Fruit fly (Drosophila melanogaster): ENCODE measurements around the gene Prestin.

The Prestin gene

dm6 chr3L:17937315-17937714 lies 29.7 kb upstream of the Prestin start (continued):
- TF ChIP-seq CG16813 (GFP tag; IDR thresholded peaks at IDR 0.05; ENCODE audit: partially characterized antibody) (no peak), sens-2 (GFP tag; IDR thresholded peaks at IDR 0.05) (0 out of 2 replicates have a peak, but pooled peaks have one; percentile 11), Rfx (GFP tag; IDR thresholded peaks at IDR 0.05) (no peak), tin (GFP tag; optimal IDR thresholded peaks at IDR 0.05) (no peak), CG7372 (GFP tag; IDR thresholded peaks at IDR 0.05) (no peak), bab2 (GFP tag; optimal IDR thresholded peaks at IDR 0.05) (no peak), corto (GFP tag; optimal IDR thresholded peaks at IDR 0.05) (no peak), sd (tag; optimal IDR thresholded peaks at IDR 0.05) (no peak), Chrac-16 (GFP tag; optimal IDR thresholded peaks at IDR 0.05) (no peak), Abd-B (GFP tag; optimal IDR thresholded peaks at IDR 0.05) (no peak), CG17359 (tag; optimal IDR thresholded peaks at IDR 0.05) (no peak), CG17802 (tag; optimal IDR thresholded peaks at IDR 0.05) (peak; percentile 16), CG17912 (GFP tag; optimal IDR thresholded peaks at IDR 0.05) (no peak), CG12299 (tag; optimal IDR thresholded peaks at IDR 0.05) (no peak), CkIIα-i1 (GFP tag; IDR thresholded peaks at IDR 0.05) (no peak), CG12744 (GFP tag; optimal IDR thresholded peaks at IDR 0.05) (no peak), trem (tag; optimal IDR thresholded peaks at IDR 0.05) (peak; percentile 57), CG15601 (tag; optimal IDR thresholded peaks at IDR 0.05) (peak; percentile 69), ara (GFP tag; IDR thresholded peaks at IDR 0.05) (peak; percentile 56; the same call in 1 of the 2 replicates), CG9932 (GFP tag; IDR thresholded peaks at IDR 0.05) (no peak), CG10209 (GFP tag; optimal IDR thresholded peaks at IDR 0.05) (no peak), Hr78 (GFP tag; optimal IDR thresholded peaks at IDR 0.05) (peak in 1 of 2 experiments; percentile 31), Asciz (GFP tag; optimal IDR thresholded peaks at IDR 0.05) (peak; percentile 41), Gsc (GFP tag; IDR thresholded peaks at IDR 0.05) (no peak), nmo (GFP tag; optimal IDR thresholded peaks at IDR 0.05) (peak; percentile 35), Awh (GFP tag; IDR thresholded peaks at IDR 0.05) (no peak; the same call in 1 of the 2 replicates), bbx (GFP tag; IDR thresholded peaks at IDR 0.05; ENCODE audit: partially characterized antibody) (no peak), CTCF (GFP tag; optimal IDR thresholded peaks at IDR 0.05) (no peak), Xrp1 (GFP tag; IDR thresholded peaks at IDR 0.05) (0 out of 2 replicates have a peak, but pooled peaks have one; percentile 13), CG2202 (tag; optimal IDR thresholded peaks at IDR 0.05) (peak; percentile 68), wdn (GFP tag; IDR thresholded peaks at IDR 0.05) (no peak), repo (GFP tag; optimal IDR thresholded peaks at IDR 0.05) (no peak), gfzf (GFP tag; optimal IDR thresholded peaks at IDR 0.05) (no peak), onecut (GFP tag; IDR thresholded peaks at IDR 0.05) (peak; percentile 23; the same call in 1 of the 2 replicates), dmrt11E (tag; optimal IDR thresholded peaks at IDR 0.05) (peak; percentile 18), CG12219 (GFP tag; optimal IDR thresholded peaks at IDR 0.05) (no peak), stwl (tag; optimal IDR thresholded peaks at IDR 0.05) (peak; percentile 42), Usf (GFP tag; optimal IDR thresholded peaks at IDR 0.05) (no peak), z (GFP tag; IDR thresholded peaks at IDR 0.05) (0 out of 3 replicates have a peak, but pooled peaks have one; percentile 39), CG11723 (GFP tag; optimal IDR thresholded peaks at IDR 0.05) (no peak), cad (GFP tag; optimal IDR thresholded peaks at IDR 0.05) (no peak), fu2 (GFP tag; optimal IDR thresholded peaks at IDR 0.05) (no peak), kah (GFP tag; optimal IDR thresholded peaks at IDR 0.05) (no peak), gcm (GFP tag; optimal IDR thresholded peaks at IDR 0.05) (peak; percentile 43), cato (GFP tag; optimal IDR thresholded peaks at IDR 0.05; ENCODE audit: borderline replicate concordance) (no peak), Vsx1 (GFP tag; optimal IDR thresholded peaks at IDR 0.05) (no peak), ap (GFP tag; IDR thresholded peaks at IDR 0.05) (no peak), lbe (GFP tag; optimal IDR thresholded peaks at IDR 0.05) (no peak), pum (GFP tag; optimal IDR thresholded peaks at IDR 0.05) (no peak), Scr (GFP tag; IDR thresholded peaks at IDR 0.05; ENCODE audit: partially characterized antibody) (no peak)
